Fruit fly (Drosophila melanogaster): ENCODE results near the gene Bet3.

DNA sequence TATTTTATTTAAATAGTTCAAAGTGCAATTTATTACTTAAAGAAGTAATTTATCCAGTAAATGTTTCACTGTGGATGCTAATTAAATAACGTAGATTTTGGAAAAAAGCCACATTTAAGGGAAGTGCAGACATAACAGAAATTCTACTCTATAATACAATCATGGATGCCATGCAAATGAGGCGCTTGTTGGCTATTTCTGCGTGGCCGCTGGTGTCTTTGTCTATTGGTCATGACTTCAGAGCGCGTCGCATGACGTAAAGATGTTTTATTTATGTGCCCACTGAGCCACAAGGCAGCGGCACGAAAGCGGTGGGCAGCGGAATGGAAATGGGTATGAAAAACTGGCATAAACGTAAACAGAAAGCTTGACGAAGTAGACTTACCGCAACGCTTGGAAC lies 16.2 kb downstream of the Bet3 start:
- no peak for TF ChIP-seq CG15710 (tag; optimal IDR thresholded peaks at IDR 0.05)
- no peak for TF ChIP-seq CG13204 (GFP tag; optimal IDR thresholded peaks at IDR 0.05)
- TF ChIP-seq rn (GFP tag; IDR thresholded peaks at IDR 0.05) = no peak
- no peak for TF ChIP-seq EcR (GFP tag; optimal IDR thresholded peaks at IDR 0.05)
- TF ChIP-seq CG9948 (tag; optimal IDR thresholded peaks at IDR 0.05) = no peak
- no peak for TF ChIP-seq CG17806 (tag; optimal IDR thresholded peaks at IDR 0.05)
- TF ChIP-seq CG4496 (GFP tag; IDR thresholded peaks at IDR 0.05) = peak; percentile 50; the same call in 1 of the 3 replicates
- no peak for TF ChIP-seq CG34367 (tag; optimal IDR thresholded peaks at IDR 0.05)

Data from whole organism, pupa.